Worm (Caenorhabditis elegans): ENCODE data around the gene pqn-62.

The pqn-62 gene

ce11 chrX:5213565-5213964 lies 17.7 kb downstream of the pqn-62 start (continued):
- TF ChIP-seq efl-1 (optimal IDR thresholded peaks at IDR 0.05) (no peak), efl-1 (GFP tag; optimal IDR thresholded peaks at IDR 0.05 in 1 of 2) (peak in 1 of 2 experiments; percentile 80), snpc-4 (tag; optimal IDR thresholded peaks at IDR 0.05) (no peak), nhr-20 (tag; optimal IDR thresholded peaks at IDR 0.05) (peak; percentile 54), unc-98 (GFP tag; IDR thresholded peaks at IDR 0.05) (no peak), alr-1 (tag; optimal IDR thresholded peaks at IDR 0.05; ENCODE audit: borderline replicate concordance) (no peak), mep-1 (tag; optimal IDR thresholded peaks at IDR 0.05) (peak; percentile 26)

- TF ChIP-seq efl-3 (GFP tag; optimal IDR thresholded peaks at IDR 0.05) (no peak), lin-14 (GFP tag; optimal IDR thresholded peaks at IDR 0.05) (no peak), rnt-1 (tag; optimal IDR thresholded peaks at IDR 0.05) (no peak), jun-1 (tag; optimal IDR thresholded peaks at IDR 0.05) (no peak), mab-9 (GFP tag; IDR thresholded peaks at IDR 0.05) (0 out of 2 replicates have a peak, but pooled peaks have one; percentile 14), efl-1 (optimal IDR thresholded peaks at IDR 0.05) (no peak), efl-1 (GFP tag; optimal IDR thresholded peaks at IDR 0.05 in 1 of 2) (peak in 1 of 2 experiments; percentile 17)
Observed at ce11 chrX:5214790-5215189, 18.9 kb downstream of the pqn-62 start.

ce11 chrX:5216063-5216462 lies 20.2 kb downstream of the pqn-62 start, which contains the start of gene hrpa-2:
hrpa-2 (plus strand) TSS chrX:5216363.
- TF ChIP-seq xbp-1 (tag; optimal IDR thresholded peaks at IDR 0.05), result no peak
- TF ChIP-seq hlh-17 (GFP tag; optimal IDR thresholded peaks at IDR 0.05; ENCODE audit: borderline replicate concordance), result no peak

ce11 chrX:5218323-5218722 lies 22.4 kb downstream of the pqn-62 start:
- TF ChIP-seq efl-1 (optimal IDR thresholded peaks at IDR 0.05) (no peak), efl-1 (GFP tag; optimal IDR thresholded peaks at IDR 0.05 in 1 of 2) (peak in 1 of 2 experiments; percentile 66), ztf-4 (tag; optimal IDR thresholded peaks at IDR 0.05) (no peak)

ce11 chrX:5226265-5226664 lies 30.4 kb downstream of the pqn-62 start, which contains the start of gene H28G03.3:
H28G03.3 (minus strand) TSS chrX:5226365.
- TF ChIP-seq nhr-90 (tag; optimal IDR thresholded peaks at IDR 0.05; ENCODE audit: poor library complexity) (no peak), aly-2 (tag; optimal IDR thresholded peaks at IDR 0.05) (no peak), snpc-4 (tag; optimal IDR thresholded peaks at IDR 0.05) (no peak)

- TF ChIP-seq nhr-84 (tag; optimal IDR thresholded peaks at IDR 0.05), result no peak
- no peak for TF ChIP-seq pag-3 (tag; optimal IDR thresholded peaks at IDR 0.05; ENCODE audit: borderline replicate concordance, insufficient read depth)
- TF ChIP-seq jun-1 (tag; optimal IDR thresholded peaks at IDR 0.05), result no peak
- TF ChIP-seq zip-4 (GFP tag; optimal IDR thresholded peaks at IDR 0.05), result no peak
- TF ChIP-seq nhr-12 (tag; optimal IDR thresholded peaks at IDR 0.05), result no peak
- TF ChIP-seq nhr-28 (tag; optimal IDR thresholded peaks at IDR 0.05), result no peak
- TF ChIP-seq lir-3 (tag; optimal IDR thresholded peaks at IDR 0.05; ENCODE audit: poor library complexity), result no peak
- TF ChIP-seq efl-1 (optimal IDR thresholded peaks at IDR 0.05), result no peak
- TF ChIP-seq efl-1 (GFP tag; optimal IDR thresholded peaks at IDR 0.05 in 1 of 2), result peak in 1 of 2 experiments; percentile 61
Observed at ce11 chrX:5238246-5238645, 42.3 kb downstream of the pqn-62 start.

- TF ChIP-seq nhr-84 (tag; optimal IDR thresholded peaks at IDR 0.05) (no peak), nhr-71 (tag; optimal IDR thresholded peaks at IDR 0.05) (no peak), mep-1 (tag; optimal IDR thresholded peaks at IDR 0.05) (peak; percentile 26), lin-14 (GFP tag; optimal IDR thresholded peaks at IDR 0.05) (no peak), efl-1 (optimal IDR thresholded peaks at IDR 0.05) (no peak), efl-1 (GFP tag; optimal IDR thresholded peaks at IDR 0.05 in 1 of 2) (peak in 1 of 2 experiments; percentile 86), blmp-1 (tag; optimal IDR thresholded peaks at IDR 0.05) (peak; percentile 83), elt-3 (tag; optimal IDR thresholded peaks at IDR 0.05) (no peak), ceh-82 (tag; optimal IDR thresholded peaks at IDR 0.05) (peak in 1 of 3 experiments; percentile 7), dsc-1 (tag; optimal IDR thresholded peaks at IDR 0.05) (peak; percentile 90), nhr-237 (tag; optimal IDR thresholded peaks at IDR 0.05) (no peak), fkh-4 (tag; optimal IDR thresholded peaks at IDR 0.05; ENCODE audit: borderline replicate concordance) (peak; percentile 49), irx-1 (tag; optimal IDR thresholded peaks at IDR 0.05) (no peak)
Observed at ce11 chrX:5243382-5243979, 47.6 kb downstream of the pqn-62 start, which contains the start of gene mtm-5. mtm-5 (minus strand) TSS chrX:5243408.

Measured in whole organism, L1 larva.